Fruit fly (Drosophila melanogaster): Measurements from ENCODE around the gene CG18417.
A peak's percentile ranks its signal among the peaks of the same experiment; 100 is the strongest.

Gene CG18417

dm6 chr3L:7432811-7433324, 33.0 kb downstream of the CG18417 start:
- peak; percentile 62 for TF ChIP-seq kay (GFP tag; ENCODE audit: borderline replicate concordance)
- TF ChIP-seq CG7045 (GFP tag; optimal IDR thresholded peaks at IDR 0.05): no peak

DNA sequence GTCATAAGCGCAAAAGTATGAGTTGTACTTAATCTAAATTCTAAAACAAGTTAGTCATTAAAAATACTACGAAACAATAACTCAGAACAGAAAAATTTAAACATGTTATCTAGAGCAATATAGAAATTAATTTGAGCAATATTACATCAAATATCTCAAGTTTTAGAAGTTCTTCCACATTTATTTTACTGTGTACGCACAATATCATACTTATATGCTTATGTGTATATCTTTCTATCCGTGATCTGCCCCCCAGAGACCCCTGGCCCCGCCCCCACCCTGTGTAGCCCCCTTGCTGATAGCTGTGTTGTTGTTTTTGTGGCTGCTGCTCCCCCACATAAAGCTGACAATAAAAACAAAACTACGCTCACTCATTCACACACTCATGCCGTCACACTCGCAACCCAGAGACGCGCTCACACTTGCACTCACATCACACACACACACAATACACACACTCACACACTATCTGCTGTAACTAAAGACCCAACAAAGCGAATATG, 33.5 kb downstream of the CG18417 start:
- TF ChIP-seq cic (GFP tag; optimal IDR thresholded peaks at IDR 0.05) (peak; percentile 71), bab1 (GFP tag; optimal IDR thresholded peaks at IDR 0.05) (no peak), tj (GFP tag; optimal IDR thresholded peaks at IDR 0.05) (peak; percentile 46)

- TF ChIP-seq CG7101 (tag; optimal IDR thresholded peaks at IDR 0.05): no peak
- TF ChIP-seq CG33017 (tag; optimal IDR thresholded peaks at IDR 0.05): no peak
- no peak for TF ChIP-seq pad (GFP tag; optimal IDR thresholded peaks at IDR 0.05)
Measured at dm6 chr3L:7434198-7434597, 34.3 kb downstream of the CG18417 start.

dm6 chr3L:7434715-7435653, 35.1 kb downstream of the CG18417 start, which contains the start of gene Rac2:
Gene Rac2, minus strand, starts transcription at chr3L:7435190.
- TF ChIP-seq tj (GFP tag; optimal IDR thresholded peaks at IDR 0.05) (peak; percentile 75), CG7045 (GFP tag; optimal IDR thresholded peaks at IDR 0.05) (no peak), bab1 (GFP tag; optimal IDR thresholded peaks at IDR 0.05) (peak; percentile 46), cic (GFP tag; optimal IDR thresholded peaks at IDR 0.05) (peak; percentile 65), Clk (GFP tag; optimal IDR thresholded peaks at IDR 0.05) (peak; percentile 11), ovo (GFP tag; optimal IDR thresholded peaks at IDR 0.05) (no peak), CG1620 (GFP tag; optimal IDR thresholded peaks at IDR 0.05) (no peak), kay (GFP tag; ENCODE audit: borderline replicate concordance) (peak; percentile 100), pad (GFP tag; optimal IDR thresholded peaks at IDR 0.05) (peak; percentile 29), Mnt (GFP tag; optimal IDR thresholded peaks at IDR 0.05) (peak; percentile 46), CG12768 (GFP tag; optimal IDR thresholded peaks at IDR 0.05) (peak; percentile 4), CG5204 (GFP tag; optimal IDR thresholded peaks at IDR 0.05) (no peak), toe (GFP tag; optimal IDR thresholded peaks at IDR 0.05) (peak; percentile 17), CG33017 (tag; optimal IDR thresholded peaks at IDR 0.05) (no peak), CG11617 (GFP tag; optimal IDR thresholded peaks at IDR 0.05) (peak; percentile 34), Crg-1 (GFP tag; optimal IDR thresholded peaks at IDR 0.05) (no peak), Hr96 (GFP tag; optimal IDR thresholded peaks at IDR 0.05) (peak; percentile 48), CG14711 (tag; optimal IDR thresholded peaks at IDR 0.05) (peak; percentile 19), CG7101 (tag; optimal IDR thresholded peaks at IDR 0.05) (peak; percentile 41), cnc (optimal IDR thresholded peaks at IDR 0.05) (no peak)

DNA sequence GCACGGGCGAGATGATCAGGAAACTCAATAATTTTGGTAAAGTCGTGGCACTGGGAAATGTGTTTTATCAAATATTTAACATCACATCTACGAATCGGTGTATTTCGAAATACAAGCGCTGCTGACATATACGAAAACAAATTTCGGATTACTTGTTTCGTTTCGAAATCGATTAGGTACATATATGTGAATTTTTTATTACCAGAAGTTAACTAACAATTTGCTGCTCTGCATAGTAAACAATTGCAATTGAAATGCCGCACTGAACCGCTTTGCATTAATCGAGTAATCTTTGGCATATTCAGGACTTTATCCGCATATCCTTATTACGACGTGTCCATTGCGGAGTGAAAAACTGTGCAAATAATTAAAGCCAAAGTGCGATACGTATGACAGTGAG, 37.5 kb downstream of the CG18417 start, which contains the start of gene CG14835:
Gene CG14835, minus strand, starts transcription at position 101 of the 400 bp plus-strand sequence.
- TF ChIP-seq Mnt (GFP tag; optimal IDR thresholded peaks at IDR 0.05) (no peak), cic (GFP tag; optimal IDR thresholded peaks at IDR 0.05) (no peak), cnc (optimal IDR thresholded peaks at IDR 0.05) (no peak), kay (GFP tag; ENCODE audit: borderline replicate concordance) (no peak), CG33017 (tag; optimal IDR thresholded peaks at IDR 0.05) (no peak), pad (GFP tag; optimal IDR thresholded peaks at IDR 0.05) (no peak), CG5204 (GFP tag; optimal IDR thresholded peaks at IDR 0.05) (no peak), Crg-1 (GFP tag; optimal IDR thresholded peaks at IDR 0.05) (no peak), Clk (GFP tag; optimal IDR thresholded peaks at IDR 0.05) (no peak), toe (GFP tag; optimal IDR thresholded peaks at IDR 0.05) (no peak), CG14711 (tag; optimal IDR thresholded peaks at IDR 0.05) (no peak)

dm6 chr3L:7439305-7439704, 39.4 kb downstream of the CG18417 start, which contains the start of gene sphinx1:
Gene sphinx1, minus strand, starts transcription at chr3L:7439405.
- TF ChIP-seq CG14711 (tag; optimal IDR thresholded peaks at IDR 0.05): no peak
- no peak for TF ChIP-seq CG1620 (GFP tag; optimal IDR thresholded peaks at IDR 0.05)
- TF ChIP-seq toe (GFP tag; optimal IDR thresholded peaks at IDR 0.05): no peak
- no peak for TF ChIP-seq Crg-1 (GFP tag; optimal IDR thresholded peaks at IDR 0.05)
- TF ChIP-seq kay (GFP tag; ENCODE audit: borderline replicate concordance): no peak
- no peak for TF ChIP-seq tj (GFP tag; optimal IDR thresholded peaks at IDR 0.05)
- TF ChIP-seq CG11617 (GFP tag; optimal IDR thresholded peaks at IDR 0.05): no peak
- no peak for TF ChIP-seq CG7045 (GFP tag; optimal IDR thresholded peaks at IDR 0.05)
- TF ChIP-seq CG7101 (tag; optimal IDR thresholded peaks at IDR 0.05): no peak
- TF ChIP-seq CG33017 (tag; optimal IDR thresholded peaks at IDR 0.05): no peak
- TF ChIP-seq cnc (optimal IDR thresholded peaks at IDR 0.05): no peak
- TF ChIP-seq cic (GFP tag; optimal IDR thresholded peaks at IDR 0.05): no peak
- no peak for TF ChIP-seq Hr96 (GFP tag; optimal IDR thresholded peaks at IDR 0.05)
- no peak for TF ChIP-seq bab1 (GFP tag; optimal IDR thresholded peaks at IDR 0.05)
- no peak for TF ChIP-seq CG12768 (GFP tag; optimal IDR thresholded peaks at IDR 0.05)
- no peak for TF ChIP-seq pad (GFP tag; optimal IDR thresholded peaks at IDR 0.05)
